Fruit fly (Drosophila melanogaster) whole organism, embryonic: ENCODE data around the gene ttm50.

Source experiments
- CG13894 ChIP-seq: fragments of 200-800 bp; sonication (Bioruptor generic); optimal IDR thresholded peaks from 3 replicates; lab custom pipeline; 2018; ENCODE audit warnings: missing biosample characterization, mild to moderate bottlenecking, missing genetic modification characterization, moderate library complexity
- gro ChIP-seq: fragments of 200-800 bp; sonication (Bioruptor generic); optimal IDR thresholded peaks from 2 replicates; lab custom pipeline; 2016; ENCODE audit warnings: missing biosample characterization, missing genetic modification characterization
- mirr ChIP-seq: fragments of 200-800 bp; sonication (Bioruptor generic); optimal IDR thresholded peaks from 3 replicates; lab custom pipeline; 2018; ENCODE audit warnings: missing biosample characterization, mild to moderate bottlenecking, missing genetic modification characterization
- run ChIP-seq: fragments of 200-800 bp; sonication (Bioruptor generic); optimal IDR thresholded peaks from 3 replicates; lab custom pipeline; 2018; ENCODE audit warnings: missing biosample characterization, mild to moderate bottlenecking, missing genetic modification characterization

ttm50 gene

dm6 chrX:2681601-2682000, 50.4 kb downstream of the ttm50 start, which contains the start of gene HLH3B (continued):
- TF ChIP-seq run (tag; lab: Kevin White, UChicago) (no peak), gro (no peak), mirr (GFP tag; lab: Kevin White, UChicago) (no peak), CG13894 (tag; lab: Kevin White, UChicago) (no peak)
